Worm (Caenorhabditis elegans) whole organism, L4 larva: ENCODE results near the gene ubq-2.

Experiments used
- F37D6.2 ChIP-seq: sonication (generic microtip); optimal IDR thresholded peaks from 2 replicates; lab custom pipeline; 2016; ENCODE audit warnings: mild to moderate bottlenecking, missing genetic modification characterization, missing compliant biosample characterization
- R02D3.7 ChIP-seq: fragments of 150-350 bp; sonication (generic microtip); optimal IDR thresholded peaks from 3 replicates; lab custom pipeline; 2014; ENCODE audit warnings: missing biosample characterization, missing genetic modification characterization
- T20F7.1 ChIP-seq: fragments of 200-800 bp; sonication (Bioruptor generic); optimal IDR thresholded peaks from 2 replicates; lab custom pipeline; 2018; ENCODE audit warnings: mild to moderate bottlenecking, missing genetic modification characterization, missing compliant biosample characterization
- T26A8.4 ChIP-seq: fragments of 200-800 bp; sonication (Bioruptor generic); IDR thresholded peaks from 2 replicates; pipeline ENCODE4 v1.3.6; 2022; ENCODE audit warnings: missing genetic modification characterization, missing compliant biosample characterization
- Y48G9A.11 ChIP-seq: fragments of 200-800 bp; sonication (Bioruptor generic); IDR thresholded peaks from 2 replicates; pipeline ENCODE4 v1.3.6; 2022; ENCODE audit warnings: missing genetic modification reagents, missing genetic modification characterization, missing compliant biosample characterization
- ZK337.2 ChIP-seq: fragments of 200-800 bp; sonication (Bioruptor generic); IDR thresholded peaks from 2 replicates; pipeline ENCODE4 v1.3.6; 2022; ENCODE audit warnings: missing genetic modification reagents, missing genetic modification characterization, missing compliant biosample characterization
- ama-1 ChIP-seq: fragments of 150-350 bp; optimal IDR thresholded peaks from 2 replicates; lab custom pipeline; 2014; ENCODE audit warnings: inconsistent platforms, mixed read lengths
- arid-1 ChIP-seq: fragments of 200-800 bp; sonication (Bioruptor generic); conservative IDR thresholded peaks from 2 replicates; pipeline ENCODE4 v1.3.6; 2022; ENCODE audit warnings: missing genetic modification reagents, missing genetic modification characterization, missing compliant biosample characterization
- attf-4 ChIP-seq: sonication (generic microtip); optimal IDR thresholded peaks from 3 replicates; lab custom pipeline; 2017; ENCODE audit warnings: missing biosample characterization, missing genetic modification characterization
- ceh-44 ChIP-seq: fragments of 200-800 bp; sonication (Bioruptor generic); IDR thresholded peaks from 2 replicates; pipeline ENCODE4 v1.3.6; 2022; ENCODE audit warnings: missing genetic modification reagents, missing genetic modification characterization, missing compliant biosample characterization
- ceh-62 ChIP-seq: sonication (generic microtip); optimal IDR thresholded peaks from 2 replicates; lab custom pipeline; 2017; ENCODE audit warnings: missing biosample characterization, missing genetic modification characterization
- daf-12 ChIP-seq: fragments of 150-350 bp; optimal IDR thresholded peaks from 2 replicates; lab custom pipeline; 2014; ENCODE audit warnings: missing biosample characterization, missing genetic modification reagents, missing genetic modification characterization
- daf-16 ChIP-seq, 3 experiments: sonication (generic microtip); optimal IDR thresholded peaks; 2 replicates each; lab custom pipeline; 2016 to 2017; ENCODE audit warnings: missing genetic modification characterization in 3 of 3, missing genetic modification reagents in 3 of 3, mild to moderate bottlenecking in 2 of 3, missing compliant biosample characterization in 2 of 3, missing biosample characterization in 1 of 3, moderate library complexity in 1 of 3
- daf-19 ChIP-seq: fragments of 200-800 bp; sonication (Bioruptor generic); conservative IDR thresholded peaks from 2 replicates; pipeline ENCODE4 v1.3.6; 2022; ENCODE audit warnings: missing genetic modification characterization, missing compliant biosample characterization
- dmd-8 ChIP-seq: fragments of 200-800 bp; sonication (Bioruptor generic); IDR thresholded peaks from 2 replicates; pipeline ENCODE4 v1.3.6; 2022; ENCODE audit warnings: missing genetic modification characterization, missing compliant biosample characterization
- dve-1 ChIP-seq: sonication (generic microtip); optimal IDR thresholded peaks from 2 replicates; lab custom pipeline; 2017; ENCODE audit warnings: antibody characterized with exemption, mild to moderate bottlenecking, missing genetic modification characterization, missing compliant biosample characterization; ENCODE audit not compliant: insufficient read depth
- egl-27 ChIP-seq: sonication (generic microtip); optimal IDR thresholded peaks from 3 replicates; lab custom pipeline; 2017; ENCODE audit warnings: missing biosample characterization, missing genetic modification reagents, missing genetic modification characterization
- fkh-10 ChIP-seq: fragments of 150-350 bp; optimal IDR thresholded peaks from 2 replicates; lab custom pipeline; 2014; ENCODE audit warnings: missing biosample characterization, missing genetic modification reagents, missing genetic modification characterization
- gei-8 ChIP-seq: fragments of 200-800 bp; sonication (Bioruptor generic); optimal IDR thresholded peaks from 2 replicates; lab custom pipeline; 2018; ENCODE audit warnings: mild to moderate bottlenecking, missing genetic modification characterization, missing compliant biosample characterization
- hif-1 ChIP-seq, 2 experiments: sonication (generic microtip); optimal IDR thresholded peaks; 2 replicates each; lab custom pipeline; 2016 to 2017; ENCODE audit warnings: missing compliant biosample characterization in 2 of 2, missing genetic modification characterization in 2 of 2, missing genetic modification reagents in 2 of 2, missing genotype in 2 of 2, mild to moderate bottlenecking in 1 of 2
- hlh-30 ChIP-seq: sonication (generic microtip); optimal IDR thresholded peaks from 2 replicates; lab custom pipeline; 2017; ENCODE audit warnings: antibody characterized with exemption, mild to moderate bottlenecking, missing genetic modification characterization, missing compliant biosample characterization; ENCODE audit not compliant: insufficient read depth
- lim-7 ChIP-seq: fragments of 200-800 bp; sonication (Bioruptor generic); IDR thresholded peaks from 2 replicates; pipeline ENCODE4 v1.3.6; 2022; ENCODE audit warnings: missing genetic modification characterization, missing compliant biosample characterization
- lin-1 ChIP-seq: fragments of 200-800 bp; sonication (Bioruptor generic); IDR thresholded peaks from 2 replicates; pipeline ENCODE4 v1.3.6; 2022; ENCODE audit warnings: missing genetic modification reagents, missing genetic modification characterization, missing compliant biosample characterization
- lin-29 ChIP-seq: fragments of 200-800 bp; sonication (Bioruptor generic); IDR thresholded peaks from 2 replicates; pipeline ENCODE4 v1.3.6; 2022; ENCODE audit warnings: missing genetic modification reagents, missing genetic modification characterization, missing compliant biosample characterization
- lin-38 ChIP-seq: fragments of 200-800 bp; sonication (Bioruptor generic); IDR thresholded peaks from 2 replicates; pipeline ENCODE4 v1.3.6; 2022; ENCODE audit warnings: missing genetic modification reagents, missing genetic modification characterization, missing compliant biosample characterization
- lin-39 ChIP-seq: fragments of 150-350 bp; optimal IDR thresholded peaks from 2 replicates; lab custom pipeline; 2014; ENCODE audit warnings: missing biosample characterization, missing genetic modification reagents, missing genetic modification characterization
- lir-3 ChIP-seq: sonication (generic microtip); optimal IDR thresholded peaks from 2 replicates; lab custom pipeline; 2016; ENCODE audit warnings: mild to moderate bottlenecking, missing genetic modification characterization, missing compliant biosample characterization
- lsy-2 ChIP-seq, 2 experiments: fragments of 150-350 bp in 1 of 2; sonication (generic microtip) in 1 of 2; optimal IDR thresholded peaks; 2 replicates each; lab custom pipeline; 2014 to 2017; ENCODE audit warnings: missing biosample characterization in 2 of 2, missing genetic modification characterization in 2 of 2
- madf-9 ChIP-seq: fragments of 200-800 bp; sonication (Bioruptor generic); conservative IDR thresholded peaks from 2 replicates; pipeline ENCODE4 v1.3.6; 2022; ENCODE audit warnings: missing genetic modification reagents, missing genetic modification characterization, missing compliant biosample characterization
- mdl-1 ChIP-seq, 2 experiments: fragments of 150-350 bp in 1 of 2; sonication (generic microtip) in 1 of 2; optimal IDR thresholded peaks; 2 replicates each; lab custom pipeline; 2014 to 2017; ENCODE audit warnings: missing biosample characterization in 2 of 2, missing genetic modification characterization in 2 of 2
- mep-1 ChIP-seq: fragments of 150-350 bp; sonication (generic microtip); optimal IDR thresholded peaks from 3 replicates; lab custom pipeline; 2014; ENCODE audit warnings: missing biosample characterization, missing genetic modification characterization
- mxl-2 ChIP-seq: fragments of 200-800 bp; sonication (Bioruptor generic); conservative IDR thresholded peaks from 2 replicates; pipeline ENCODE4 v1.3.6; 2022; ENCODE audit warnings: missing genetic modification reagents, missing genetic modification characterization, missing compliant biosample characterization
- mxl-3 ChIP-seq: fragments of 200-800 bp; sonication (Bioruptor generic); optimal IDR thresholded peaks from 2 replicates; lab custom pipeline; 2018; ENCODE audit warnings: mild to moderate bottlenecking, missing genetic modification characterization, missing compliant biosample characterization
- nhr-10 ChIP-seq: fragments of 150-350 bp; optimal IDR thresholded peaks from 2 replicates; lab custom pipeline; 2014; ENCODE audit warnings: missing biosample characterization, missing genetic modification characterization
- nhr-11 ChIP-seq: fragments of 150-350 bp; optimal IDR thresholded peaks from 2 replicates; lab custom pipeline; 2014; ENCODE audit warnings: missing biosample characterization, missing genetic modification characterization
- nhr-237 ChIP-seq: sonication (generic microtip); optimal IDR thresholded peaks from 2 replicates; lab custom pipeline; 2017; ENCODE audit warnings: missing biosample characterization, missing genetic modification characterization
- nhr-25 ChIP-seq: sonication (generic microtip); optimal IDR thresholded peaks from 2 replicates; lab custom pipeline; 2017; ENCODE audit warnings: missing genetic modification characterization, mild to moderate bottlenecking, missing compliant biosample characterization, antibody characterized with exemption, moderate library complexity, borderline replicate concordance; ENCODE audit not compliant: insufficient read depth
- nhr-28 ChIP-seq: fragments of 150-350 bp; optimal IDR thresholded peaks from 2 replicates; lab custom pipeline; 2014; ENCODE audit warnings: missing biosample characterization, missing genetic modification characterization
- nhr-41 ChIP-seq: fragments of 200-800 bp; sonication (Bioruptor generic); IDR thresholded peaks from 2 replicates; pipeline ENCODE4 v1.3.6; 2022; ENCODE audit warnings: missing genetic modification reagents, missing genetic modification characterization, missing compliant biosample characterization
- nhr-77 ChIP-seq: fragments of 150-350 bp; optimal IDR thresholded peaks from 2 replicates; lab custom pipeline; 2014; ENCODE audit warnings: missing biosample characterization, missing genetic modification characterization
- pqm-1 ChIP-seq: sonication (generic microtip); optimal IDR thresholded peaks from 2 replicates; lab custom pipeline; 2017; ENCODE audit warnings: missing biosample characterization, missing genetic modification characterization
- sdz-12 ChIP-seq: fragments of 200-800 bp; sonication (Bioruptor generic); optimal IDR thresholded peaks from 2 replicates; lab custom pipeline; 2018; ENCODE audit warnings: mild to moderate bottlenecking, missing genetic modification characterization, missing compliant biosample characterization
- snpc-1.2 ChIP-seq: fragments of 200-800 bp; sonication (Bioruptor generic); IDR thresholded peaks from 2 replicates; pipeline ENCODE4 v1.3.6; 2022; ENCODE audit warnings: missing genetic modification reagents, missing genetic modification characterization, missing compliant biosample characterization
- snpc-4 ChIP-seq: fragments of 150-350 bp; optimal IDR thresholded peaks from 2 replicates; lab custom pipeline; 2014; ENCODE audit warnings: missing biosample characterization, missing genetic modification characterization
- spr-1 ChIP-seq: sonication (generic microtip); optimal IDR thresholded peaks from 2 replicates; lab custom pipeline; 2016; ENCODE audit warnings: mild to moderate bottlenecking, missing genetic modification characterization, missing compliant biosample characterization
- tra-1 ChIP-seq: fragments of 200-800 bp; sonication (Bioruptor generic); IDR thresholded peaks from 2 replicates; pipeline ENCODE4 v1.3.6; 2022; ENCODE audit warnings: missing genetic modification reagents, missing genetic modification characterization, missing compliant biosample characterization
- unc-130 ChIP-seq: sonication (generic microtip); optimal IDR thresholded peaks from 2 replicates; lab custom pipeline; 2016; ENCODE audit warnings: missing genetic modification reagents, missing genetic modification characterization, missing compliant biosample characterization
- unc-39 ChIP-seq: sonication (generic microtip); optimal IDR thresholded peaks from 2 replicates; lab custom pipeline; 2017; ENCODE audit warnings: missing biosample characterization, missing genetic modification characterization
- vab-7 ChIP-seq: fragments of 200-800 bp; sonication (Bioruptor generic); IDR thresholded peaks from 2 replicates; pipeline ENCODE4 v1.3.6; 2022; ENCODE audit warnings: missing genetic modification reagents, missing genetic modification characterization, missing compliant biosample characterization
- ztf-11 ChIP-seq: fragments of 150-350 bp; optimal IDR thresholded peaks from 2 replicates; lab custom pipeline; 2014; ENCODE audit warnings: missing biosample characterization, missing genetic modification characterization

The ubq-2 gene

DNA sequence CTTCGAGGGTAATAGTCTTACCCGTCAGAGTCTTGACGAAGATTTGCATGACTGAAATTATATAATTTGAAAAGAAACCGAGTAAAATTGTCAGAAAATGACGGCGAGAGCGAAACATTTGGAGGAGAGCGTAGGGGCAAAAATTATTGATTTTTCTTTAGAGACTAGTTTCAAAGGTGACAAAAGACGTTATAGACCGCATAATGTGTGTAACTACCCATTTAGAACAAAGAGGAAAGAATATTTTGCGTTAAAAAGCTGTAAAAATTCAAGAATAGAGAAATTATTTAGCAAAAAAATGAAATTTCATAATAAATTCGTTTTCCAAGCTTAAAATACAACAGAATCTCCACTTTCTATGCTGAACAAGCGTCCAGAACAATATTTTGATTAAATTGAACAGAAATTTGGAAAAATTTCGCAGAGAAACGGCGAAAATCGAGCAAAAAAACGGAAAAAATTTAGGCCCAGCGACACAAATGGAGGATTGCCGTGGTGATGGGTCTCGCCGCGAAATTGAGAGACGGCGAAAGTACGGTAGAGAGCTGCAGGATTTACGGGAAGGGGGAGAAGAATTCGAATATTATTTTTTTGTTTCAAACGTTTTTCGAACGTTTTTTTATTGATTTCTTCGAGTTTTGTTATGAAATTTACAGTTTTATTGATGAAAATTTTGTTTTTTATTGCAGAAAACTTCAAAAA lies at the start of gene ubq-2, which contains the start of gene frg-1 (continued):
- TF ChIP-seq ama-1 (lab: Kevin White, UChicago): peak; percentile 57
- TF ChIP-seq mxl-2 (GFP tag; lab: Robert Waterston, UW): no peak
- TF ChIP-seq mep-1 (tag; lab: Kevin White, UChicago): peak; percentile 96
- TF ChIP-seq dve-1 (tag; lab: Kevin White, UChicago): peak; percentile 91
- peak; percentile 69 for TF ChIP-seq spr-1
- no peak for TF ChIP-seq snpc-4 (tag; lab: Kevin White, UChicago)
- peak; percentile 88 for TF ChIP-seq lin-38 (GFP tag; lab: Robert Waterston, UW)
- TF ChIP-seq egl-27 (tag; lab: Kevin White, UChicago): no peak
- TF ChIP-seq hif-1 (tag; optimal IDR thresholded peaks at IDR 0.05; lab: Kevin White, UChicago): peak in 1 of 2 experiments; percentile 64
- no peak for TF ChIP-seq nhr-237 (tag; lab: Kevin White, UChicago)
- peak; percentile 74 for TF ChIP-seq hlh-30 (tag; lab: Kevin White, UChicago)
- no peak for TF ChIP-seq ztf-11 (tag; lab: Kevin White, UChicago)
- TF ChIP-seq sdz-12 (GFP tag; lab: Kevin White, UChicago): no peak
- TF ChIP-seq T20F7.1 (GFP tag; lab: Kevin White, UChicago): no peak
- TF ChIP-seq unc-39: no peak
- TF ChIP-seq T26A8.4 (GFP tag; lab: Robert Waterston, UW): peak; percentile 77
- peak in 1 of 2 experiments; percentile 32 for TF ChIP-seq mdl-1 (tag; optimal IDR thresholded peaks at IDR 0.05; lab: Kevin White, UChicago)
- TF ChIP-seq gei-8 (GFP tag; lab: Kevin White, UChicago): no peak
- no peak for TF ChIP-seq daf-16 (GFP tag; optimal IDR thresholded peaks at IDR 0.05; lab: Kevin White, UChicago)
- no peak for TF ChIP-seq daf-16 (tag; optimal IDR thresholded peaks at IDR 0.05; lab: Kevin White, UChicago)
- no peak for TF ChIP-seq pqm-1 (tag; lab: Kevin White, UChicago)
- no peak; the same call in 1 of the 2 replicates for TF ChIP-seq tra-1 (GFP tag; lab: Robert Waterston, UW)
- no peak for TF ChIP-seq nhr-10 (tag; lab: Kevin White, UChicago)
- no peak for TF ChIP-seq dmd-8
- TF ChIP-seq lin-39: no peak
- TF ChIP-seq ceh-44 (GFP tag; lab: Robert Waterston, UW): 0 out of 2 replicates have a peak, but pooled peaks have one; percentile 37
- no peak for TF ChIP-seq daf-19
- no peak for TF ChIP-seq ceh-62 (tag; lab: Kevin White, UChicago)
- peak; percentile 21 for TF ChIP-seq nhr-25 (tag; lab: Kevin White, UChicago)
- TF ChIP-seq lsy-2 (tag; optimal IDR thresholded peaks at IDR 0.05; lab: Kevin White, UChicago): peak; percentile 99 to 100
- no peak for TF ChIP-seq fkh-10 (GFP tag; lab: Kevin White, UChicago)
- TF ChIP-seq mxl-3 (GFP tag; lab: Kevin White, UChicago): no peak
- peak; percentile 86 for TF ChIP-seq nhr-11 (tag; lab: Kevin White, UChicago)
- no peak for TF ChIP-seq ZK337.2 (GFP tag; lab: Robert Waterston, UW)
- peak; percentile 43 for TF ChIP-seq unc-130
- TF ChIP-seq lin-1 (GFP tag; lab: Robert Waterston, UW): 0 out of 2 replicates have a peak, but pooled peaks have one; percentile 44
- no peak for TF ChIP-seq lin-29 (GFP tag; lab: Robert Waterston, UW)
- no peak for TF ChIP-seq vab-7 (GFP tag; lab: Robert Waterston, UW)
- no peak for TF ChIP-seq nhr-41 (GFP tag; lab: Robert Waterston, UW)
- peak; percentile 80 for TF ChIP-seq arid-1
- TF ChIP-seq snpc-1.2: 0 out of 2 replicates have a peak, but pooled peaks have one; percentile 42
- TF ChIP-seq nhr-28: peak; percentile 57
- no peak for TF ChIP-seq madf-9 (GFP tag; lab: Robert Waterston, UW)
- TF ChIP-seq nhr-77 (tag; lab: Kevin White, UChicago): peak; percentile 59
- TF ChIP-seq lim-7 (GFP tag; lab: Robert Waterston, UW): no peak
- no peak for TF ChIP-seq Y48G9A.11 (GFP tag; lab: Robert Waterston, UW)
- TF ChIP-seq F37D6.2: peak; percentile 81
- no peak for TF ChIP-seq daf-12
- peak; percentile 96 for TF ChIP-seq R02D3.7 (tag; lab: Kevin White, UChicago)
- no peak for TF ChIP-seq lir-3 (tag; lab: Kevin White, UChicago)
- TF ChIP-seq attf-4 (tag; lab: Kevin White, UChicago): no peak
